Fruit fly (Drosophila melanogaster): Measurements from ENCODE around the gene CG14130.

dm6 chr3L:11766563-11766962 lies 48.7 kb upstream of the CG14130 start:
- TF ChIP-seq dan (GFP tag; IDR thresholded peaks at IDR 0.05) (no peak), so (GFP tag; IDR thresholded peaks at IDR 0.05) (no peak), CG8944 (GFP tag; optimal IDR thresholded peaks at IDR 0.05) (no peak)

Measured in whole organism, embryonic.